Fruit fly (Drosophila melanogaster): Measurements from ENCODE around the gene Dys.

Gene Dys

DNA sequence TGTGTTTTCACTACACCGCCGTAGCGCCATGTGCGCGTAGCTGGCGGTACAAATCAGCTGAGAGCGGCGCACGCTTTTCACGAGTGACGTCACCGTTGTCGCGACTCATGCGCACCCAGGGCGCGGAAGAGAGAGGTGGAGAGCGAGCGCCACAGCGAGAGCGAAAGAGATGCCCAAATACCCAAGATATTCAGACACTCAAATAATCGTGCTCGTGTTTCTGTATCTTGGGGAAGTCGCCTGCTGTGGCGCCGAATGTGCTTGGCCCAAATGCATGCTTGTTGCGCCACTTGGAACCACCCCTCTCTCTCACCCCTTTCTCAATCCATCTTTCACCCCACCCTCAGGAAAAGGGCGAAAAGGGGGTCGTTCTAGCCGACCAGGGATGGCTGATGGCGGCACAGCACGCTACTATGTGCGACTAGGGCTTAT is 171.8 kb downstream of the Dys start, which contains the start of gene CG6231:
Gene CG6231, minus strand, starts transcription at position 34 of the 432 bp plus-strand sequence.
- TF ChIP-seq CG34422 (GFP tag; IDR thresholded peaks at IDR 0.05) (peak; percentile 63; the same call in 1 of the 3 replicates), CG4854 (GFP tag; optimal IDR thresholded peaks at IDR 0.05) (no peak), Dbx (GFP tag; IDR thresholded peaks at IDR 0.05) (0 out of 3 replicates have a peak, but pooled peaks have one; percentile 10), Deaf1 (tag; optimal IDR thresholded peaks at IDR 0.05) (peak; percentile 87), Adf1 (GFP tag; IDR thresholded peaks at IDR 0.05) (peak; percentile 45; the same call in 1 of the 2 replicates), CG10543 (GFP tag; optimal IDR thresholded peaks at IDR 0.05) (peak; percentile 33), CG10321 (GFP tag; IDR thresholded peaks at IDR 0.05) (peak; percentile 62), ATbp (GFP tag; optimal IDR thresholded peaks at IDR 0.05) (peak; percentile 30), yki (optimal IDR thresholded peaks at IDR 0.05) (peak; percentile 18), row (GFP tag; IDR thresholded peaks at IDR 0.05) (peak; percentile 33; the same call in 1 of the 3 replicates), hbn (GFP tag; IDR thresholded peaks at IDR 0.05; ENCODE audit: partially characterized antibody) (peak; percentile 45; the same call in 1 of the 2 replicates), Dfd (GFP tag; optimal IDR thresholded peaks at IDR 0.05) (no peak), CG7928 (GFP tag; optimal IDR thresholded peaks at IDR 0.05) (peak; percentile 75), Dll (GFP tag; IDR thresholded peaks at IDR 0.05; ENCODE audit: partially characterized antibody) (peak; percentile 41; the same call in 1 of the 4 replicates), hth (optimal IDR thresholded peaks at IDR 0.05) (no peak), sna (GFP tag; IDR thresholded peaks at IDR 0.05; ENCODE audit: partially characterized antibody) (peak; percentile 65), tll (GFP tag; optimal IDR thresholded peaks at IDR 0.05) (no peak), chinmo (GFP tag; IDR thresholded peaks at IDR 0.05; ENCODE audit: partially characterized antibody) (peak; percentile 92; the same call in 3 of the 4 replicates), CG18599 (GFP tag; optimal IDR thresholded peaks at IDR 0.05) (peak; percentile 25), Eip74EF (GFP tag; optimal IDR thresholded peaks at IDR 0.05) (peak in 1 of 2 experiments; percentile 5), CG15514 (GFP tag; optimal IDR thresholded peaks at IDR 0.05) (no peak), CG1832 (GFP tag; optimal IDR thresholded peaks at IDR 0.05) (peak; percentile 64), Antp (GFP tag; optimal IDR thresholded peaks at IDR 0.05) (peak; percentile 8), scrt (GFP tag; optimal IDR thresholded peaks at IDR 0.05) (peak; percentile 99), zf30C (GFP tag; optimal IDR thresholded peaks at IDR 0.05) (peak; percentile 18), ab (GFP tag; optimal IDR thresholded peaks at IDR 0.05) (no peak), D19A (tag; optimal IDR thresholded peaks at IDR 0.05) (no peak), mam (GFP tag; optimal IDR thresholded peaks at IDR 0.05) (peak; percentile 21), Doc3 (GFP tag; IDR thresholded peaks at IDR 0.05; ENCODE audit: partially characterized antibody) (peak; percentile 19; the same call in 1 of the 3 replicates), cwo (GFP tag; optimal IDR thresholded peaks at IDR 0.05) (peak; percentile 80), CG18619 (GFP tag; optimal IDR thresholded peaks at IDR 0.05) (no peak), CG7963 (GFP tag; IDR thresholded peaks at IDR 0.05; ENCODE audit: partially characterized antibody) (0 out of 3 replicates have a peak, but pooled peaks have one; percentile 18), CG6791 (GFP tag; IDR thresholded peaks at IDR 0.05; ENCODE audit: partially characterized antibody) (0 out of 3 replicates have a peak, but pooled peaks have one; percentile 32), hkb (optimal IDR thresholded peaks at IDR 0.05) (no peak), hkb (GFP tag; IDR thresholded peaks at IDR 0.05) (no peak), bsh (GFP tag; optimal IDR thresholded peaks at IDR 0.05) (no peak), HLH3B (GFP tag; IDR thresholded peaks at IDR 0.05) (peak; percentile 25; the same call in 1 of the 2 replicates), toy (GFP tag; IDR thresholded peaks at IDR 0.05) (no peak), ttk (GFP tag; IDR thresholded peaks at IDR 0.05) (peak; percentile 80), ranshi (GFP tag; IDR thresholded peaks at IDR 0.05) (0 out of 2 replicates have a peak, but pooled peaks have one; percentile 14), tna (GFP tag; IDR thresholded peaks at IDR 0.05; ENCODE audit: partially characterized antibody) (peak; percentile 19; the same call in 1 of the 2 replicates), pnt (GFP tag; optimal IDR thresholded peaks at IDR 0.05) (peak; percentile 14), CG7372 (GFP tag; IDR thresholded peaks at IDR 0.05) (no peak), pros (GFP tag; optimal IDR thresholded peaks at IDR 0.05) (peak; percentile 26), CoRest (tag; optimal IDR thresholded peaks at IDR 0.05) (no peak), YL-1 (GFP tag; optimal IDR thresholded peaks at IDR 0.05) (no peak), Med (GFP tag) (peak; percentile 58), ewg (GFP tag; optimal IDR thresholded peaks at IDR 0.05) (peak; percentile 97)
